Worm (Caenorhabditis elegans): Measurements from ENCODE around the gene clec-202.

ce11 chrIV:17406119-17406518, 44.9 kb downstream of the clec-202 start:
- TF ChIP-seq unc-39 (tag; optimal IDR thresholded peaks at IDR 0.05) (no peak), pqm-1 (tag; optimal IDR thresholded peaks at IDR 0.05) (peak; percentile 9), dve-1 (tag; optimal IDR thresholded peaks at IDR 0.05; ENCODE audit: insufficient read depth) (peak; percentile 55), nhr-77 (tag; optimal IDR thresholded peaks at IDR 0.05) (peak; percentile 60), skn-1 (tag; optimal IDR thresholded peaks at IDR 0.05) (no peak), mep-1 (tag; optimal IDR thresholded peaks at IDR 0.05) (no peak), dpl-1 (GFP tag; optimal IDR thresholded peaks at IDR 0.05) (no peak), lin-39 (tag; optimal IDR thresholded peaks at IDR 0.05) (no peak), aha-1 (tag) (no peak), lin-13 (GFP tag; optimal IDR thresholded peaks at IDR 0.05) (no peak), mxl-3 (GFP tag; optimal IDR thresholded peaks at IDR 0.05) (no peak), R02D3.7 (tag; optimal IDR thresholded peaks at IDR 0.05) (no peak), ztf-7 (tag; optimal IDR thresholded peaks at IDR 0.05) (peak; percentile 73), ZK546.5 (tag; optimal IDR thresholded peaks at IDR 0.05) (no peak)
